Fruit fly (Drosophila melanogaster) whole organism, embryonic: Measurements from ENCODE around the gene Vps8.
A peak's percentile ranks its signal among the peaks of the same experiment; 100 is the strongest.

Source experiments
- Ada2b ChIP-seq: fragments of 200-800 bp; sonication (Bioruptor generic); IDR thresholded peaks from 2 replicates; pipeline ENCODE4 v1.3.6; 2022; ENCODE audit warnings: missing biosample characterization, missing genetic modification characterization
- Atf-2 ChIP-seq: fragments of 200-800 bp; sonication (Bioruptor generic); optimal IDR thresholded peaks from 2 replicates; lab custom pipeline; 2016; ENCODE audit warnings: missing biosample characterization, missing genetic modification characterization
- Awh ChIP-seq: fragments of 200-800 bp; sonication (Bioruptor generic); IDR thresholded peaks from 2 replicates; pipeline ENCODE4, ENCODE4 v1.3.6; 2022; ENCODE audit warnings: missing biosample characterization, missing genetic modification characterization
- CG12299 ChIP-seq: fragments of 200-800 bp; sonication (Bioruptor generic); optimal IDR thresholded peaks from 2 replicates; lab custom pipeline; 2018; ENCODE audit warnings: missing biosample characterization, mild to moderate bottlenecking, missing genetic modification characterization
- CG13624 ChIP-seq: fragments of 200-800 bp; sonication (Bioruptor generic); optimal IDR thresholded peaks from 2 replicates; lab custom pipeline; 2016; ENCODE audit warnings: missing biosample characterization, missing genetic modification characterization
- CG18011 ChIP-seq: fragments of 200-800 bp; sonication (Bioruptor generic); optimal IDR thresholded peaks from 2 replicates; lab custom pipeline; 2017; ENCODE audit warnings: missing biosample characterization, missing genetic modification characterization, mild to moderate bottlenecking, moderate library complexity, missing genotype
- CG6254 ChIP-seq: fragments of 200-800 bp; sonication (Bioruptor generic); optimal IDR thresholded peaks from 3 replicates; lab custom pipeline; 2017; ENCODE audit warnings: mild to moderate bottlenecking, missing biosample characterization, missing genetic modification reagents, missing genetic modification characterization
- CG8944 ChIP-seq: fragments of 200-800 bp; sonication (Bioruptor generic); optimal IDR thresholded peaks from 3 replicates; lab custom pipeline; 2016; ENCODE audit warnings: missing biosample characterization, missing genetic modification characterization
- CG9727 ChIP-seq: fragments of 200-800 bp; sonication (Bioruptor generic); optimal IDR thresholded peaks from 3 replicates; lab custom pipeline; 2017; ENCODE audit warnings: missing biosample characterization, mild to moderate bottlenecking, missing genetic modification characterization
- Dip3 ChIP-seq: fragments of 200-800 bp; sonication (Bioruptor generic); optimal IDR thresholded peaks from 3 replicates; lab custom pipeline; 2016; ENCODE audit warnings: missing biosample characterization, missing genetic modification characterization
- Drgx ChIP-seq: fragments of 200-800 bp; sonication (Bioruptor generic); IDR thresholded peaks from 2 replicates; pipeline ENCODE4 v1.3.6; 2022; ENCODE audit warnings: missing biosample characterization, missing genetic modification characterization
- Elba2 ChIP-seq: fragments of 200-800 bp; sonication (Bioruptor generic); optimal IDR thresholded peaks from 3 replicates; lab custom pipeline; 2016; ENCODE audit warnings: missing biosample characterization, missing genetic modification characterization
- Oaz ChIP-seq: fragments of 200-800 bp; sonication (Bioruptor generic); IDR thresholded peaks from 2 replicates; pipeline ENCODE4 v1.3.6; 2022; ENCODE audit warnings: missing biosample characterization, missing genetic modification characterization
- Ptx1 ChIP-seq: fragments of 200-800 bp; sonication (Bioruptor generic); IDR thresholded peaks from 2 replicates; pipeline ENCODE4 v1.3.6; 2022; ENCODE audit warnings: missing biosample characterization, missing genetic modification characterization
- Trl ChIP-seq, 3 experiments: fragments of >200 bp in 2 of 3; fragments of 200-800 bp in 1 of 3; sonication (Bioruptor generic) in 1 of 3; optimal IDR thresholded peaks; 2 replicates in 1 of 3; 3 replicates in 2 of 3; lab custom pipeline; 2016 to 2017; ENCODE audit warnings: missing biosample characterization in 1 of 3, missing genetic modification characterization in 1 of 3
- ash1 ChIP-seq: fragments of 200-800 bp; sonication (Bioruptor generic); optimal IDR thresholded peaks from 2 replicates; lab custom pipeline; 2018; ENCODE audit warnings: missing biosample characterization, mild to moderate bottlenecking, missing genetic modification characterization
- bsh ChIP-seq, 2 experiments: fragments of 200-800 bp; sonication (Bioruptor generic); optimal IDR thresholded peaks; 2 replicates each; lab custom pipeline; 2017 to 2018; ENCODE audit warnings: mild to moderate bottlenecking in 2 of 2, missing biosample characterization in 2 of 2, missing genetic modification characterization in 2 of 2, moderate library complexity in 1 of 2
- ems ChIP-seq: fragments of 200-800 bp; sonication (Bioruptor generic); optimal IDR thresholded peaks from 3 replicates; lab custom pipeline; 2016; ENCODE audit warnings: missing biosample characterization, missing genetic modification characterization
- hb ChIP-seq: fragments of 200-800 bp; sonication (Bioruptor generic); IDR thresholded peaks from 3 replicates; pipeline ENCODE4 v1.3.6; 2022; ENCODE audit warnings: missing biosample characterization, missing genetic modification characterization; ENCODE audit not compliant: partially characterized antibody
- klu ChIP-seq: fragments of 200-800 bp; sonication (Bioruptor generic); IDR thresholded peaks from 2 replicates; pipeline ENCODE4 v1.3.6; 2022; ENCODE audit warnings: missing biosample characterization, missing genetic modification characterization
- lmd ChIP-seq: fragments of 200-800 bp; sonication (Bioruptor generic); IDR thresholded peaks from 2 replicates; pipeline ENCODE4 v1.3.6; 2022; ENCODE audit warnings: missing biosample characterization, missing genetic modification characterization
- nom ChIP-seq: fragments of 200-800 bp; sonication (Bioruptor generic); optimal IDR thresholded peaks from 2 replicates; lab custom pipeline; 2017; ENCODE audit warnings: missing biosample characterization, missing genetic modification characterization, mild to moderate bottlenecking, moderate library complexity, missing genetic modification reagents
- otp ChIP-seq: fragments of 200-800 bp; sonication (Bioruptor generic); IDR thresholded peaks from 3 replicates; pipeline ENCODE4, ENCODE4 v1.3.6; 2022; ENCODE audit warnings: missing biosample characterization, missing genetic modification characterization
- pita ChIP-seq: fragments of 200-800 bp; sonication (Bioruptor generic); optimal IDR thresholded peaks from 2 replicates; lab custom pipeline; 2017; ENCODE audit warnings: missing biosample characterization, mild to moderate bottlenecking, missing genetic modification characterization
- sens ChIP-seq: fragments of 200-800 bp; sonication (Bioruptor generic); peaks from one replicate; lab custom pipeline; 2016; ENCODE audit warnings: missing biosample characterization, missing genetic modification characterization
- sens-2 ChIP-seq: fragments of 200-800 bp; sonication (Bioruptor generic); IDR thresholded peaks from 2 replicates; pipeline ENCODE4 v1.3.6; 2022; ENCODE audit warnings: missing biosample characterization, missing genetic modification characterization
- sisA ChIP-seq: fragments of 200-800 bp; sonication (Bioruptor generic); IDR thresholded peaks from 2 replicates; pipeline ENCODE4 v1.3.6; 2022; ENCODE audit warnings: missing biosample characterization, missing genetic modification characterization
- tin ChIP-seq: fragments of 200-800 bp; sonication (Bioruptor generic); optimal IDR thresholded peaks from 3 replicates; lab custom pipeline; 2016; ENCODE audit warnings: missing biosample characterization, missing genetic modification characterization

Vps8 gene

DNA sequence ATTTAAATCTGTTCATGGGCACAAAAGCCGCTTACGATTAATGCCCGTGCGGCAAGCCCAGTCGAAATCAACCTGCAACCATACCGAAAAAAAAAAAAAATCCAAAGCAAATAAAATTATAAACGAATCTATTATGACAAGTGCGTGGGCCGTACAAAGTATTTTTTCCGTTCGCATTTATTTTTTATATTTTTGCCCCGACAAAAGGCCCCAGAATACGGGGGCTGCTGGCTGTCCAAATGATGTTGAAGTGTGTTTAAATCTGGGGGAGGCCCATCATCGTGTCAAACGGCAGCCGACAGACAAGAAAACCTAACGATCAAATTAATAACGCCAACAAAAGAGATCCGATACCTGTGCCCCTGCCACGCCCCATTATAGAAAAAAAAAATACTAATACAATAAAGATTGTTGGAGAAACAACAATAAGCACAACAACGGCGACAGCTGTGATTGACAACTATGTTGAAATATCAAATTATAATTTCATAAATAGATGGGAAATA, 45.9 kb downstream of the Vps8 start (continued):
- TF ChIP-seq Awh (GFP tag; lab: Robert Waterston, UW) = 0 out of 2 replicates have a peak, but pooled peaks have one; percentile 11

DNA sequence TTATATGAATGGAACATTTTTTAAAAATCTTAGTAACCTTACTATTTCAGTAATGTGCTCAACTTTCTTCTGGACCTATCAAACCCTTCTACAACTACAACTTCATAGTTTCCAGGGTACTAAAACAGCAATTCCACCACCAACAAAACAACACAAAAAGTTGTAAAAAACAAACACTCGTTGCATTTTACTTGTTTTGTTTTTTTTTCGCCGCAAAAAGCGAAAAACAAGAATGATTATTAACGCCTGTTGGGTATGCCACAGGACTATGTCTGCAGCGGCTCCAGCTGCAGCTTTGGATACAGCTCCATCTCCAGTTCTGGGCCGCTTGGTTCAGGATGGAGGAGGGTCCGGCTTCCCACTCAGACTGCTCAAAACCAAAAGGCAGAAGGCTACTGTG, 47.4 kb downstream of the Vps8 start:
- no peak for TF ChIP-seq ash1
- TF ChIP-seq nom (GFP tag; lab: Kevin White, UChicago) = peak; percentile 80
- no peak for TF ChIP-seq Ptx1
- TF ChIP-seq bsh (GFP tag; optimal IDR thresholded peaks at IDR 0.05; lab: Kevin White, UChicago) = peak in 1 of 2 experiments; percentile 4
- no peak for TF ChIP-seq Ada2b (GFP tag; lab: Robert Waterston, UW)
- no peak for TF ChIP-seq CG12299 (tag; lab: Kevin White, UChicago)
- TF ChIP-seq Drgx (GFP tag; lab: Robert Waterston, UW) = peak; percentile 29; the same call in 1 of the 2 replicates
- TF ChIP-seq Elba2 (GFP tag; lab: Kevin White, UChicago) = no peak
- no peak for TF ChIP-seq tin (GFP tag; lab: Kevin White, UChicago)

DNA sequence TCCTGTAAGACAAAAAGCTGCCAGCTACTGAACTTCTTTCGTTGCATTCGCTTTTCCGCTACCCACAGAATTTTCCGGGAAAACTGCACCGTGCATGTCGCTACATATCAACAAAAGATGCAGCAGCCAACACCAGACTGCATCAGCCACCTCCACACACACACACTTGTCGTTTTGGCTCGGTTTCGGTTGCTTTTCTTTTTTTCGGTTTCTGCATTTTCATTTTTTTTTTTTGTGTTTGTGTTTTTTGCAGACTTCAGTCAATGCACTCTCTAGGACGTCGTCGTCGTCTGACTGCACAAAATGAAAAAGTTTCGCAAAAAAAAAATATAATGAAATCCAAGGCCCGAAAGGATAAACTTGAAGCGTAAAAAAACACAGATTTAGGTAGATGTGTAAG, 47.9 kb downstream of the Vps8 start:
- peak; percentile 55 for TF ChIP-seq CG18011
- no peak for TF ChIP-seq sisA
- peak; percentile 26; the same call in 1 of the 2 replicates for TF ChIP-seq Drgx (GFP tag; lab: Robert Waterston, UW)

DNA sequence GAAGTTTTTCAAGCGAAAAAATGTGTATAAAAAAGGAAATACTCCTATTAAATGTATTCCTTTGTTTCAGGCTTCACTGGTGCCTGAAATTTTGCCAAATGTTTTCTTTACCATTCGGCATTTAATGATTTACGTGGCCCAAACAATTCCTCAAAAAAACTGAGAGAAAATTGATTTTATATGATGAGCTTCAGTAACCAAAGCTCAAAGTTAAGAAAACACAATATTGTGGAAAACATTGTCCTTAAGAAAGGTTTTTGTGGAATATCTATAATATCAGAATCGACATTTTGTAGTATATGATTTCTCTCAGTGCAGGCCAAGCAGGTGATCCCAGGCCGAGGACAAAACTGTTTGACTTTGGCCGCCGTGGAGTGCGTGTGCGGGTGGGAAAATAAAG, 48.5 kb downstream of the Vps8 start:
- TF ChIP-seq Drgx (GFP tag; lab: Robert Waterston, UW) (peak; percentile 22; the same call in 1 of the 2 replicates), sens-2 (GFP tag; lab: Robert Waterston, UW) (no peak)

DNA sequence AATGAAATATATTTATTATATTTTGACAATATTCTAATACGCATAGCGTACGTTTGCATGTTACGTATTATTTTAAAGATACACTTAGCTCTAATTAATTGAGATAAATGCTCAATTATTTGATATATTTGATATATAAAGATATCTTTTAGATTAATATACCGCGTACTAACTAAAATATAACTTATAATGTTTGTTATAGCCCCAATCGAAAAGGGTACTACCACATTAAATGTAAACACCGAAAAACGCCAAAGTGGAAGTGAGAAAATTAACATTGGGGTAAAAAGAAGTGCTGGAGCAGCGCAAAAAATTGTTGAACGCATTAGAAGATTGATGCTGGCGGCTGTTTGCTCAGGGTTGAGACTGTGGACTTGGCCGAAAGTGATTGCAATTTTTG, 51.9 kb downstream of the Vps8 start:
- TF ChIP-seq CG8944 (no peak), ems (GFP tag; lab: Kevin White, UChicago) (no peak), CG9727 (no peak), sens (GFP tag; lab: Kevin White, UChicago) (no peak), lmd (no peak), otp (GFP tag; lab: Robert Waterston, UW) (no peak), Oaz (GFP tag; lab: Robert Waterston, UW) (no peak), Elba2 (GFP tag; lab: Kevin White, UChicago) (no peak), Atf-2 (GFP tag; lab: Kevin White, UChicago) (no peak), pita (GFP tag; lab: Kevin White, UChicago) (no peak), CG6254 (GFP tag; lab: Kevin White, UChicago) (no peak), Trl (optimal IDR thresholded peaks at IDR 0.05; lab: Kevin White, UChicago) (no peak), Trl (GFP tag; optimal IDR thresholded peaks at IDR 0.05; lab: Kevin White, UChicago) (no peak), klu (GFP tag; lab: Robert Waterston, UW) (no peak), Dip3 (GFP tag; lab: Kevin White, UChicago) (no peak), hb (GFP tag; lab: Robert Waterston, UW) (no peak), CG13624 (GFP tag; lab: Kevin White, UChicago) (no peak)
